Fruit fly (Drosophila melanogaster) whole organism, embryonic: ENCODE data around the gene Cog2.
A peak's percentile ranks its signal among the peaks of the same experiment; 100 is the strongest.

Experiments
- Ada2b ChIP-seq: fragments of 200-800 bp; sonication (Bioruptor generic); IDR thresholded peaks from 2 replicates; pipeline ENCODE4 v1.3.6; 2022; ENCODE audit warnings: missing biosample characterization, missing genetic modification characterization
- Atf6 ChIP-seq: fragments of 200-800 bp; sonication (Bioruptor generic); IDR thresholded peaks from 2 replicates; pipeline ENCODE4 v1.3.6; 2022; ENCODE audit warnings: missing biosample characterization, missing genetic modification characterization
- BtbVII ChIP-seq: fragments of 200-800 bp; sonication (Bioruptor generic); optimal IDR thresholded peaks from 3 replicates; lab custom pipeline; 2017; ENCODE audit warnings: missing biosample characterization, mild to moderate bottlenecking, missing genetic modification characterization
- CG10147 ChIP-seq: fragments of 200-800 bp; sonication (Bioruptor generic); optimal IDR thresholded peaks from 2 replicates; lab custom pipeline; 2019; ENCODE audit warnings: missing biosample characterization, mild to moderate bottlenecking, missing genetic modification characterization, moderate library complexity
- CG10209 ChIP-seq: fragments of 200-800 bp; sonication (Bioruptor generic); optimal IDR thresholded peaks from 3 replicates; lab custom pipeline; 2017; ENCODE audit warnings: missing biosample characterization, mild to moderate bottlenecking, missing genetic modification characterization, missing genetic modification reagents
- CG11247 ChIP-seq: fragments of 200-800 bp; sonication (Bioruptor generic); IDR thresholded peaks from 2 replicates; pipeline ENCODE4 v1.3.6; 2022; ENCODE audit warnings: missing biosample characterization, missing genetic modification characterization
- CG11695 ChIP-seq: fragments of 200-800 bp; sonication (Bioruptor generic); IDR thresholded peaks from 3 replicates; pipeline ENCODE4 v1.3.6; 2022; ENCODE audit warnings: missing biosample characterization, missing genetic modification characterization
- CG11723 ChIP-seq: fragments of 200-800 bp; sonication (Bioruptor generic); optimal IDR thresholded peaks from 2 replicates; lab custom pipeline; 2017; ENCODE audit warnings: missing biosample characterization, mild to moderate bottlenecking, missing genetic modification characterization
- CG12219 ChIP-seq: fragments of 200-800 bp; sonication (Bioruptor generic); optimal IDR thresholded peaks from 3 replicates; lab custom pipeline; 2018; ENCODE audit warnings: missing biosample characterization, mild to moderate bottlenecking, missing genetic modification characterization
- CG12769 ChIP-seq: fragments of 200-800 bp; sonication (Bioruptor generic); optimal IDR thresholded peaks from 2 replicates; lab custom pipeline; 2019; ENCODE audit warnings: missing biosample characterization, mild to moderate bottlenecking, missing genetic modification characterization, moderate library complexity
- CG13775 ChIP-seq: fragments of 200-800 bp; sonication (Bioruptor generic); optimal IDR thresholded peaks from 3 replicates; lab custom pipeline; 2017; ENCODE audit warnings: missing biosample characterization, mild to moderate bottlenecking, missing genetic modification characterization
- CG17328 ChIP-seq: fragments of 200-800 bp; sonication (Bioruptor generic); IDR thresholded peaks from 2 replicates; pipeline ENCODE4 v1.3.6; 2022; ENCODE audit warnings: missing biosample characterization, missing genetic modification characterization
- CG18599 ChIP-seq: fragments of 200-800 bp; sonication (Bioruptor generic); optimal IDR thresholded peaks from 3 replicates; lab custom pipeline; 2017; ENCODE audit warnings: missing biosample characterization, missing genetic modification characterization, mild to moderate bottlenecking, moderate library complexity, missing genetic modification reagents
- CG31388 ChIP-seq: fragments of 200-800 bp; sonication (Bioruptor generic); optimal IDR thresholded peaks from 2 replicates; lab custom pipeline; 2016; ENCODE audit warnings: missing biosample characterization, missing genetic modification characterization
- CG32532 ChIP-seq: fragments of 200-800 bp; sonication (Bioruptor generic); IDR thresholded peaks from 2 replicates; pipeline ENCODE4 v1.3.6; 2022; ENCODE audit warnings: missing biosample characterization, missing genetic modification characterization
- CG32772 ChIP-seq: fragments of 200-800 bp; sonication (Bioruptor generic); IDR thresholded peaks from 2 replicates; pipeline ENCODE4 v1.3.6; 2022; ENCODE audit warnings: missing biosample characterization, missing genetic modification characterization
- CG4328 ChIP-seq: fragments of 200-800 bp; sonication (Bioruptor generic); optimal IDR thresholded peaks from 3 replicates; lab custom pipeline; 2017; ENCODE audit warnings: missing biosample characterization, missing genetic modification reagents, missing genetic modification characterization
- CG4617 ChIP-seq: fragments of 200-800 bp; sonication (Bioruptor generic); optimal IDR thresholded peaks from 3 replicates; lab custom pipeline; 2016; ENCODE audit warnings: missing biosample characterization, missing genetic modification characterization, borderline replicate concordance
- CG6813 ChIP-seq: fragments of 200-800 bp; sonication (Bioruptor generic); optimal IDR thresholded peaks from 2 replicates; lab custom pipeline; 2017; ENCODE audit warnings: missing biosample characterization, missing genetic modification characterization, mild to moderate bottlenecking, moderate library complexity, missing genetic modification reagents
- CG7372 ChIP-seq: fragments of 200-800 bp; sonication (Bioruptor generic); IDR thresholded peaks from 2 replicates; pipeline ENCODE4 v1.3.6; 2022; ENCODE audit warnings: missing biosample characterization, missing genetic modification characterization
- CG8944 ChIP-seq: fragments of 200-800 bp; sonication (Bioruptor generic); optimal IDR thresholded peaks from 3 replicates; lab custom pipeline; 2016; ENCODE audit warnings: missing biosample characterization, missing genetic modification characterization
- CG9727 ChIP-seq: fragments of 200-800 bp; sonication (Bioruptor generic); optimal IDR thresholded peaks from 3 replicates; lab custom pipeline; 2017; ENCODE audit warnings: missing biosample characterization, mild to moderate bottlenecking, missing genetic modification characterization
- CoRest ChIP-seq: fragments of 200-800 bp; sonication (Bioruptor generic); optimal IDR thresholded peaks from 3 replicates; lab custom pipeline; 2018; ENCODE audit warnings: missing biosample characterization, mild to moderate bottlenecking, missing genetic modification characterization, moderate library complexity
- Dad ChIP-seq: fragments of 200-800 bp; sonication (Bioruptor generic); optimal IDR thresholded peaks from 3 replicates; lab custom pipeline; 2016; ENCODE audit warnings: missing biosample characterization, missing genetic modification characterization
- Doc2 ChIP-seq: fragments of 200-800 bp; sonication (Bioruptor generic); IDR thresholded peaks from 2 replicates; pipeline ENCODE4 v1.3.6; 2022; ENCODE audit warnings: missing biosample characterization, missing genetic modification characterization
- Ets65A ChIP-seq: fragments of 200-800 bp; sonication (Bioruptor generic); peaks from one replicate; lab custom pipeline; 2016; ENCODE audit warnings: missing biosample characterization, missing genetic modification characterization
- H2.0 ChIP-seq: fragments of 200-800 bp; sonication (Bioruptor generic); IDR thresholded peaks from 2 replicates; pipeline ENCODE4 v1.3.6; 2022; ENCODE audit warnings: missing biosample characterization, missing genetic modification characterization
- Hmr ChIP-seq: fragments of 200-800 bp; sonication (Bioruptor generic); optimal IDR thresholded peaks from 3 replicates; lab custom pipeline; 2017; ENCODE audit warnings: mild to moderate bottlenecking, missing biosample characterization, missing genetic modification reagents, missing genetic modification characterization
- Hr3 ChIP-seq: fragments of 200-800 bp; sonication (Bioruptor generic); optimal IDR thresholded peaks from 3 replicates; lab custom pipeline; 2016; ENCODE audit warnings: missing biosample characterization, missing genetic modification characterization
- Meics ChIP-seq: fragments of 200-800 bp; sonication (Bioruptor generic); optimal IDR thresholded peaks from 2 replicates; lab custom pipeline; 2017; ENCODE audit warnings: missing biosample characterization, mild to moderate bottlenecking, missing genetic modification characterization
- NFAT ChIP-seq: fragments of 200-800 bp; sonication (Bioruptor generic); IDR thresholded peaks from 2 replicates; pipeline ENCODE4 v1.3.6; 2022; ENCODE audit warnings: missing biosample characterization, missing genetic modification characterization
- PHDP ChIP-seq: fragments of 200-800 bp; sonication (Bioruptor generic); optimal IDR thresholded peaks from 3 replicates; lab custom pipeline; 2018; ENCODE audit warnings: missing biosample characterization, mild to moderate bottlenecking, missing genetic modification characterization, moderate library complexity
- Ssrp ChIP-seq: fragments of 200-800 bp; sonication (Bioruptor generic); optimal IDR thresholded peaks from 2 replicates; lab custom pipeline; 2018; ENCODE audit warnings: missing biosample characterization, mild to moderate bottlenecking, missing genetic modification characterization, moderate library complexity
- Xbp1 ChIP-seq: fragments of 200-800 bp; sonication (Bioruptor generic); optimal IDR thresholded peaks from 3 replicates; lab custom pipeline; 2016; ENCODE audit warnings: missing biosample characterization, mild to moderate bottlenecking, missing genetic modification characterization
- bab2 ChIP-seq: fragments of 200-800 bp; sonication (Bioruptor generic); optimal IDR thresholded peaks from 2 replicates; lab custom pipeline; 2016; ENCODE audit warnings: missing biosample characterization, missing genetic modification characterization
- crp ChIP-seq, 2 experiments: fragments of 200-800 bp; sonication (Bioruptor generic); optimal IDR thresholded peaks; 2 replicates in 1 of 2; 3 replicates in 1 of 2; lab custom pipeline; 2017; ENCODE audit warnings: missing biosample characterization in 2 of 2, missing genetic modification characterization in 2 of 2, mild to moderate bottlenecking in 1 of 2, moderate library complexity in 1 of 2
- gem ChIP-seq: fragments of 200-800 bp; sonication (Bioruptor generic); optimal IDR thresholded peaks from 2 replicates; lab custom pipeline; 2019; ENCODE audit warnings: missing biosample characterization, mild to moderate bottlenecking, missing genetic modification characterization, moderate library complexity
- gsb-n ChIP-seq: fragments of 200-800 bp; sonication (Bioruptor generic); optimal IDR thresholded peaks from 3 replicates; lab custom pipeline; 2018; ENCODE audit warnings: missing biosample characterization, mild to moderate bottlenecking, missing genetic modification characterization
- inv ChIP-seq: fragments of 200-800 bp; sonication (Bioruptor generic); IDR thresholded peaks from 2 replicates; pipeline ENCODE4 v1.3.6; 2022; ENCODE audit warnings: missing biosample characterization, missing genetic modification characterization; ENCODE audit not compliant: partially characterized antibody
- lbe ChIP-seq: fragments of 200-800 bp; sonication (Bioruptor generic); optimal IDR thresholded peaks from 2 replicates; lab custom pipeline; 2016; ENCODE audit warnings: missing biosample characterization, mild to moderate bottlenecking, missing genetic modification characterization
- luna ChIP-seq: fragments of 200-800 bp; sonication (Bioruptor generic); optimal IDR thresholded peaks from 2 replicates; lab custom pipeline; 2016; ENCODE audit warnings: missing biosample characterization, missing genetic modification characterization
- org-1 ChIP-seq: fragments of 200-800 bp; sonication (Bioruptor generic); optimal IDR thresholded peaks from 2 replicates; lab custom pipeline; 2017; ENCODE audit warnings: missing biosample characterization, missing genetic modification characterization
- phol ChIP-seq: fragments of 200-800 bp; sonication (Bioruptor generic); optimal IDR thresholded peaks from 3 replicates; lab custom pipeline; 2018; ENCODE audit warnings: missing biosample characterization, mild to moderate bottlenecking, missing genetic modification characterization, moderate library complexity
- scrt ChIP-seq: fragments of 200-800 bp; sonication (Bioruptor generic); optimal IDR thresholded peaks from 2 replicates; lab custom pipeline; 2018; ENCODE audit warnings: missing biosample characterization, mild to moderate bottlenecking, missing genetic modification characterization, moderate library complexity
- sens ChIP-seq: fragments of 200-800 bp; sonication (Bioruptor generic); peaks from one replicate; lab custom pipeline; 2016; ENCODE audit warnings: missing biosample characterization, missing genetic modification characterization
- sima ChIP-seq: fragments of 200-800 bp; sonication (Bioruptor generic); optimal IDR thresholded peaks from 2 replicates; lab custom pipeline; 2016; ENCODE audit warnings: missing biosample characterization, missing genetic modification characterization
- tin ChIP-seq: fragments of 200-800 bp; sonication (Bioruptor generic); optimal IDR thresholded peaks from 3 replicates; lab custom pipeline; 2016; ENCODE audit warnings: missing biosample characterization, missing genetic modification characterization
- ttk ChIP-seq: fragments of 200-800 bp; sonication (Bioruptor generic); IDR thresholded peaks from 2 replicates; pipeline ENCODE4 v2.1.2; 2022; ENCODE audit warnings: missing biosample characterization, missing genetic modification characterization
- vfl ChIP-seq: fragments of 200-800 bp; sonication (Bioruptor generic); optimal IDR thresholded peaks from 2 replicates; lab custom pipeline; 2016; ENCODE audit warnings: missing biosample characterization, missing genetic modification characterization

Cog2 gene

DNA sequence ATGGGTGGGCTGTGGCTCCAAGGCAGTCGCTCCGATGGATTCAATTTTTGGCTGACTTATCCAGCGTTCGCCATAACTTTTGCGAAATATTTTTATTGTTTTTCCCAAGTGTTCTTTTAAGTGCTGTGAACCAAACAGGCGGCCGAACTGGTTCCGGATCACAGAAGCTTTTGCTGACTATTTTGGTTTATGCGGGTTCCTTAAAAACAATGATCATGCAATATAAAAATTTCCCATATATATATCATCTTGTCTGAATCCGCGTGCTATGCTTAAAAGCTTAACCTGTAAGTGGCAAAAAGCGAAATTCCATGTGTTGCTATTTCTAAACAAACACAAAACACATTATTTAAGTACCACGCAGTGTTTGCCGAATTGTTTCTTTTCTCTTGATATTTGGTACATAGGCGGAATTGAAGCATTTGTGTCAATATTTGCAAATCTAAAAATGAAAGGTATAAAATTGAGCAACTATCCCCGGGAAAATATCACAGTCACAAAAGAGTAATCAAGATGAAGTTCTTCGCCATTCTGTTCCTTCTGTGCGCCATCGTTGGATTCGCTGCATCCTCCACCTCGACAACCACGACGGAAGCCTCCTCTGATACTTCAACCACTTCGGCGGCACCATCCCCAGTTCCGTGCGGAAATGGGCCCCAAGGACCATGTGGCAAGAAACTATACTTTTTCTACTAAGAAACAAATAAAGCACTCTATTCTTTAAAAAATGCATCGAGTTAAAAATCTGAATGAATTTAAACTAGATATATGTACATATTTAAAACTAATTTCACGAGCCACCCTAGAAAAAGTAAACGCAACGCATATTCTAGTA, 41.3 kb downstream of the Cog2 start, which contains the start of the genes CG6276 and CG44040 (continued):
- TF ChIP-seq Xbp1 (GFP tag; lab: Kevin White, UChicago), result peak; percentile 35
- peak; percentile 51 for TF ChIP-seq CoRest (tag; lab: Kevin White, UChicago)
- peak; percentile 72 for TF ChIP-seq Meics
- TF ChIP-seq Ada2b, result no peak
- TF ChIP-seq CG12219, result peak; percentile 22
- TF ChIP-seq CG9727 (GFP tag; lab: Kevin White, UChicago), result peak; percentile 51
- peak; percentile 24 for TF ChIP-seq bab2 (GFP tag; lab: Kevin White, UChicago)
- peak; percentile 42 for TF ChIP-seq phol
- peak; percentile 13 for TF ChIP-seq CG8944 (GFP tag; lab: Kevin White, UChicago)
- peak; percentile 23 for TF ChIP-seq vfl
- peak; percentile 22 for TF ChIP-seq CG11723 (GFP tag; lab: Kevin White, UChicago)
- TF ChIP-seq Doc2 (GFP tag; lab: Robert Waterston, UW), result no peak
- TF ChIP-seq org-1 (GFP tag; lab: Kevin White, UChicago), result peak; percentile 13
- peak; percentile 60 for TF ChIP-seq Dad
- TF ChIP-seq CG13775 (GFP tag; lab: Kevin White, UChicago), result peak; percentile 48
- peak; percentile 2 for TF ChIP-seq gsb-n (tag; lab: Kevin White, UChicago)
- peak; percentile 36 for TF ChIP-seq CG6813 (GFP tag; lab: Kevin White, UChicago)
- TF ChIP-seq lbe, result peak; percentile 63
- TF ChIP-seq Atf6, result peak; percentile 62; the same call in 1 of the 2 replicates
- TF ChIP-seq CG4617 (GFP tag; lab: Kevin White, UChicago), result peak; percentile 24
- peak; percentile 65 for TF ChIP-seq BtbVII (GFP tag; lab: Kevin White, UChicago)
- peak; percentile 64 for TF ChIP-seq Hmr (GFP tag; lab: Kevin White, UChicago)
- peak; percentile 6; the same call in 1 of the 3 replicates for TF ChIP-seq CG11695 (GFP tag; lab: Robert Waterston, UW)
- TF ChIP-seq CG12769, result peak; percentile 71
- TF ChIP-seq PHDP (tag; lab: Kevin White, UChicago), result peak; percentile 27
- no peak for TF ChIP-seq crp (GFP tag; optimal IDR thresholded peaks at IDR 0.05; lab: Kevin White, UChicago)
- peak; percentile 92 for TF ChIP-seq Ets65A (GFP tag; lab: Kevin White, UChicago)
- no peak for TF ChIP-seq ttk (GFP tag; lab: Robert Waterston, UW)
- peak; percentile 64 for TF ChIP-seq gem
- TF ChIP-seq CG32772, result peak; percentile 24; the same call in 1 of the 2 replicates
- TF ChIP-seq CG4328, result no peak
- TF ChIP-seq inv (GFP tag; lab: Robert Waterston, UW), result no peak
- TF ChIP-seq NFAT, result peak; percentile 41
- peak; percentile 22 for TF ChIP-seq Ssrp
- TF ChIP-seq sima (GFP tag; lab: Kevin White, UChicago), result no peak
- TF ChIP-seq CG31388, result no peak
- no peak for TF ChIP-seq scrt
- TF ChIP-seq tin (GFP tag; lab: Kevin White, UChicago), result no peak
- TF ChIP-seq Hr3, result peak; percentile 36
- TF ChIP-seq luna (GFP tag; lab: Kevin White, UChicago), result peak; percentile 34
- TF ChIP-seq CG10147, result peak; percentile 32
- peak; percentile 88 for TF ChIP-seq sens (GFP tag; lab: Kevin White, UChicago)
- peak; percentile 75 for TF ChIP-seq CG18599 (GFP tag; lab: Kevin White, UChicago)
- TF ChIP-seq H2.0 (GFP tag; lab: Robert Waterston, UW), result peak; percentile 8; the same call in 1 of the 2 replicates
- TF ChIP-seq CG32532 (GFP tag; lab: Robert Waterston, UW), result peak; percentile 68
- TF ChIP-seq CG17328 (GFP tag; lab: Robert Waterston, UW), result peak; percentile 24
- no peak for TF ChIP-seq CG7372
- TF ChIP-seq CG11247 (GFP tag; lab: Robert Waterston, UW), result 0 out of 2 replicates have a peak, but pooled peaks have one; percentile 16
- TF ChIP-seq CG10209 (GFP tag; lab: Kevin White, UChicago), result peak; percentile 43
